Worm (Caenorhabditis elegans) whole organism, L3 larva: ENCODE measurements around the gene C14F11.4.

Source experiments
- R02D3.7 ChIP-seq: fragments of 150-350 bp; optimal IDR thresholded peaks from 2 replicates; lab custom pipeline; 2014; ENCODE audit warnings: missing biosample characterization, missing genetic modification characterization
- ceh-16 ChIP-seq: sonication (generic microtip); optimal IDR thresholded peaks from 2 replicates; lab custom pipeline; 2017; ENCODE audit warnings: missing biosample characterization, missing genetic modification characterization
- ceh-28 ChIP-seq: fragments of 150-350 bp; optimal IDR thresholded peaks from 2 replicates; lab custom pipeline; 2014; ENCODE audit warnings: missing biosample characterization, missing genetic modification reagents, missing genetic modification characterization
- ceh-9 ChIP-seq: sonication (generic microtip); optimal IDR thresholded peaks from 2 replicates; lab custom pipeline; 2018; ENCODE audit warnings: missing biosample characterization, missing genetic modification characterization
- daf-12 ChIP-seq: fragments of 150-350 bp; optimal IDR thresholded peaks from 2 replicates; lab custom pipeline; 2014; ENCODE audit warnings: missing biosample characterization, missing genetic modification reagents, missing genetic modification characterization
- egl-5 ChIP-seq: fragments of 150-350 bp; optimal IDR thresholded peaks from 2 replicates; lab custom pipeline; 2017; ENCODE audit warnings: missing biosample characterization, missing genetic modification reagents, missing genetic modification characterization, inconsistent platforms
- elt-1 ChIP-seq: fragments of 150-350 bp; optimal IDR thresholded peaks from 2 replicates; lab custom pipeline; 2014; ENCODE audit warnings: missing biosample characterization, missing genetic modification characterization
- elt-2 ChIP-seq: sonication (generic microtip); optimal IDR thresholded peaks from 2 replicates; lab custom pipeline; 2016; ENCODE audit warnings: missing genetic modification reagents, mild to moderate bottlenecking, missing genetic modification characterization, missing compliant biosample characterization
- elt-3 ChIP-seq, 3 experiments: fragments of 150-350 bp in 1 of 3; sonication (generic microtip) in 2 of 3; optimal IDR thresholded peaks; 2 replicates in 2 of 3; 4 replicates in 1 of 3; lab custom pipeline; 2014 to 2017; ENCODE audit warnings: missing biosample characterization in 3 of 3, missing genetic modification characterization in 3 of 3
- eor-1 ChIP-seq, 2 experiments: fragments of 150-350 bp; optimal IDR thresholded peaks; 2 replicates each; lab custom pipeline; 2014 to 2018; ENCODE audit warnings: missing biosample characterization in 2 of 2, missing genetic modification characterization in 2 of 2
- fkh-10 ChIP-seq: sonication (generic microtip); optimal IDR thresholded peaks from 2 replicates; lab custom pipeline; 2017; ENCODE audit warnings: missing biosample characterization, missing genetic modification reagents, missing genetic modification characterization
- fkh-2 ChIP-seq: fragments of 150-350 bp; optimal IDR thresholded peaks from 2 replicates; lab custom pipeline; 2014; ENCODE audit warnings: missing biosample characterization, missing genetic modification reagents, missing genetic modification characterization
- hmg-11 ChIP-seq: sonication (generic microtip); optimal IDR thresholded peaks from 2 replicates; lab custom pipeline; 2016; ENCODE audit warnings: missing genetic modification characterization, missing compliant biosample characterization
- jun-1 ChIP-seq: fragments of 150-350 bp; optimal IDR thresholded peaks from 2 replicates; lab custom pipeline; 2014; ENCODE audit warnings: missing biosample characterization, missing genetic modification reagents, missing genetic modification characterization
- lin-15B ChIP-seq: fragments of 150-350 bp; optimal IDR thresholded peaks from 2 replicates; lab custom pipeline; 2014; ENCODE audit warnings: missing biosample characterization, missing genetic modification characterization
- mdl-1 ChIP-seq: fragments of 150-350 bp; optimal IDR thresholded peaks from 2 replicates; lab custom pipeline; 2014; ENCODE audit warnings: missing biosample characterization, missing genetic modification characterization
- nfya-1 ChIP-seq: sonication (generic microtip); optimal IDR thresholded peaks from 2 replicates; lab custom pipeline; 2017; ENCODE audit warnings: missing genetic modification characterization, mild to moderate bottlenecking, missing compliant biosample characterization, antibody characterized with exemption, moderate library complexity; ENCODE audit not compliant: insufficient read depth
- nhr-12 ChIP-seq: fragments of 150-350 bp; optimal IDR thresholded peaks from 2 replicates; lab custom pipeline; 2014; ENCODE audit warnings: missing biosample characterization, missing genetic modification characterization
- nhr-23 ChIP-seq: fragments of 150-350 bp; optimal IDR thresholded peaks from 2 replicates; lab custom pipeline; 2014; ENCODE audit warnings: missing biosample characterization, missing genetic modification reagents, missing genetic modification characterization
- nhr-237 ChIP-seq: fragments of 150-350 bp; optimal IDR thresholded peaks from 2 replicates; lab custom pipeline; 2014; ENCODE audit warnings: missing biosample characterization, missing genetic modification characterization
- nhr-25 ChIP-seq: sonication (generic microtip); optimal IDR thresholded peaks from 2 replicates; lab custom pipeline; 2017; ENCODE audit warnings: missing biosample characterization, missing genetic modification characterization
- nhr-28 ChIP-seq: fragments of 150-350 bp; optimal IDR thresholded peaks from 2 replicates; lab custom pipeline; 2014; ENCODE audit warnings: missing biosample characterization, missing genetic modification characterization
- nhr-43 ChIP-seq: sonication (generic microtip); optimal IDR thresholded peaks from 2 replicates; lab custom pipeline; 2016; ENCODE audit warnings: mild to moderate bottlenecking, missing genetic modification characterization, missing compliant biosample characterization; ENCODE audit not compliant: poor library complexity, severe bottlenecking
- nhr-76 ChIP-seq: fragments of 150-350 bp; sonication (generic microtip); optimal IDR thresholded peaks from 5 replicates; lab custom pipeline; 2014; ENCODE audit warnings: missing biosample characterization, missing genetic modification characterization
- pha-4 ChIP-seq: fragments of 150-350 bp; optimal IDR thresholded peaks from 2 replicates; lab custom pipeline; 2014; ENCODE audit warnings: missing biosample characterization, missing genetic modification reagents, missing genetic modification characterization
- pqm-1 ChIP-seq: fragments of 150-350 bp; optimal IDR thresholded peaks from 2 replicates; lab custom pipeline; 2017; ENCODE audit warnings: missing biosample characterization, missing genetic modification characterization, inconsistent platforms
- unc-39 ChIP-seq: sonication (generic microtip); optimal IDR thresholded peaks from 4 replicates; lab custom pipeline; 2017; ENCODE audit warnings: missing biosample characterization, missing genetic modification characterization
- unc-62 ChIP-seq: fragments of 150-350 bp; sonication (generic microtip); optimal IDR thresholded peaks from 4 replicates; lab custom pipeline; 2014; ENCODE audit warnings: missing biosample characterization, missing genetic modification reagents, missing genetic modification characterization

Gene C14F11.4

DNA sequence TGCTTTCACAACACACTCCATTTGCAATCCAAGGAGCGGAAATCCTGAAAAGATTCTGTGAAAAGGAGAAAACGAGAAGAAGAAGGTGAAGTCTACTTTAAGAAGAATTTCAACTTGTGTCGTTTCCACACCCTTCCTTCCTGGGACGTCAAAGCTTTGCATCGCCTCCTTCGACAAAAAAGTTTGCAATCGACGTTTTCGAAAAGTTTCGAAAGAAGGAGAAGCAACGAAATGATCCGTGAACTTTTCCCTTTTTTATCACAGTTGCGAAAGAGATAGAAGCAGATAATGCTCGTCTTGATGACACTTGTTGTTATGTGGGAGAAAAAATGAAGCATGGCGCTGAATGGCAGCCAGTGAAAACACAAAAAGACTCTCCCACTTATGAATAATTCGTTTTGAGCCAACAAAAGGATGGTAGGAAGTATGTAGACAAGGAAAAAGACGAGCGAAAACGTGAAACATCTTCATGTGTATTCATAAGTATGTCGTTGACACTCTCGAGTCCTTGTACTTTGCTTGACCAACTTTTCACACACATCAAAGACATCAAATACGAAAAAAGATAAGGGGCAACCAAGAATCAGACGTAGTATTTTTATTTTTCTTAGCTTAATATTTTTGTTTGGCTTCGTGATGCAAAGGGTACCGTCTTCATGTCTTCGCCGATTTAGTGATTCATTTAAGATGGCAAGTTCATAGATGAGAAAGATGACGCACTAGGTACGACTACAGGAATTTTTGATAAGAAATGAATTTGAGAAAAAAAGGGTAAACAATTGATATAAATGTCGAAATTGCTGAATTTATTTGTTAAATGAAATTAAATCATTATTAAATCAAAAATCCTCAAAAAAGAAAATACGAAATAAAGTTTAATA is 16.2 kb upstream of the C14F11.4 start:
- TF ChIP-seq elt-2 (tag; lab: Kevin White, UChicago) (peak; percentile 53), nfya-1 (tag; lab: Kevin White, UChicago) (peak; percentile 14), fkh-10 (peak; percentile 18), nhr-23 (tag; lab: Kevin White, UChicago) (no peak), pqm-1 (tag; lab: Kevin White, UChicago) (peak; percentile 32), egl-5 (tag; lab: Kevin White, UChicago) (peak; percentile 11), elt-3 (tag; optimal IDR thresholded peaks at IDR 0.05; lab: Kevin White, UChicago) (no peak)

DNA sequence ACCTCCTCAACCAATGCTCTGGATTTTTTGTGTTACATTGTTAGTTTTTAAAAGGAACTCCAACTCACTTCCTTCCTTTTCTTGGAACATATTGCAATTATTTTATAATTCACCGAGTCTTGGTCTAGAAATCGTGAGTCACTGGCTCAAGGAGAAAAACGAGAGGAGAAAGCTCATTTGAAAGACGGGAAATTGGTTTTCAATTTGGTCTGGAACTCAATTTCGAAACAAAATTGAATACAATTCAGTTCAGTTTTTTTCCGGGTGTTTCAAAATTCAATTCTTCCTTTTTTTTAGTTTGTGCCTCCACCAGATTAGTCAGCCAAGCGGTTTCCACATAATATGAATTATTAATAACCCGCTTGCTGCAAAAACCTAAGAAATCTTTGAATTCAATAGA is 15.0 kb upstream of the C14F11.4 start:
- no peak for TF ChIP-seq nhr-12 (tag; lab: Kevin White, UChicago)
- TF ChIP-seq R02D3.7 (tag; lab: Kevin White, UChicago): no peak
- no peak for TF ChIP-seq nhr-237 (tag; lab: Kevin White, UChicago)
- TF ChIP-seq mdl-1 (tag; lab: Kevin White, UChicago): no peak
- TF ChIP-seq fkh-10: peak; percentile 40
- no peak for TF ChIP-seq nhr-76 (tag; lab: Kevin White, UChicago)

DNA sequence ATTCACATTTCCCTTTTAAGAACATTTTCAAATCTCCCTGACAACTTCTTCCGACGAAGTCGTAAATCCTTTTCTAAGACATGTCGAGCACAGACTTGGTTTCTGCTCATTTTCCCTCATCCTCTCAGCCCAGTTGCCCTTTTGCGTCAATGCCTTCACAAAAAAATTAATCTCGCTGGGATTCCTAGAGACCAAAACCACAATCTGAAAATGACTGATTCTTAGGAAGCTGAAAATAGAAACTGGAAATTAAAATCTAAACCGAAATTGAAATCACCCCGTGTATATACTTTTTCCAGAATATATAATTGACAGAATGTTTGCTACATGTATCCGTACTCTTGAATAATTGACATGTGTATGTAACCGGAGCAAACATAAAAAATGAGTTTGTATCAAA is 14.2 kb upstream of the C14F11.4 start:
- no peak for TF ChIP-seq elt-2 (tag; lab: Kevin White, UChicago)
- TF ChIP-seq lin-15B (tag; lab: Kevin White, UChicago): no peak
- TF ChIP-seq fkh-2: no peak
- no peak for TF ChIP-seq ceh-16
- TF ChIP-seq unc-39 (tag; lab: Kevin White, UChicago): no peak
- no peak for TF ChIP-seq elt-1 (tag; lab: Kevin White, UChicago)
- TF ChIP-seq ceh-9 (tag; lab: Kevin White, UChicago): no peak
- no peak for TF ChIP-seq nhr-25 (tag; lab: Kevin White, UChicago)
- TF ChIP-seq eor-1 (tag; optimal IDR thresholded peaks at IDR 0.05; lab: Kevin White, UChicago): no peak

DNA sequence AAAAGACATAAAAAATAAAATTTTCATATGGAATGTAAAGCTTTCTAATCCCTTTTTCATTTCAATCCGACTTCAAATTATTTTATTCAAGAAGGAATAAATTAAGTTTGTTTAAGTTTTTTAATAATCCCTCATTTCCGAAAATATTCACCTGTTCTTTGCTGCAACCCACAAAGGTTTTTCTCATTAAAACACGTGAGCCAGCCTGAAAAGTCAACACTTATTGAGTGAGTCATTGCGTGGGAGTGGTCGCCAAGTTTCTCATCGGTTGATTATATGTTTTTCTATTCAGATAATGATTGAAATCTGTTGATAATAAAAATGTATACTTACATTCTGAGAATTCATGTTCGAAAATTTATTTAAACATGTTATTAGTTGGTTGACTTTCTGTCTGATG is 12.7 kb upstream of the C14F11.4 start:
- TF ChIP-seq pha-4 (tag; lab: Kevin White, UChicago) (peak; percentile 25), nhr-23 (tag; lab: Kevin White, UChicago) (no peak), daf-12 (tag; lab: Kevin White, UChicago) (no peak), mdl-1 (tag; lab: Kevin White, UChicago) (no peak), pqm-1 (tag; lab: Kevin White, UChicago) (peak; percentile 13), nhr-28 (tag; lab: Kevin White, UChicago) (no peak)

DNA sequence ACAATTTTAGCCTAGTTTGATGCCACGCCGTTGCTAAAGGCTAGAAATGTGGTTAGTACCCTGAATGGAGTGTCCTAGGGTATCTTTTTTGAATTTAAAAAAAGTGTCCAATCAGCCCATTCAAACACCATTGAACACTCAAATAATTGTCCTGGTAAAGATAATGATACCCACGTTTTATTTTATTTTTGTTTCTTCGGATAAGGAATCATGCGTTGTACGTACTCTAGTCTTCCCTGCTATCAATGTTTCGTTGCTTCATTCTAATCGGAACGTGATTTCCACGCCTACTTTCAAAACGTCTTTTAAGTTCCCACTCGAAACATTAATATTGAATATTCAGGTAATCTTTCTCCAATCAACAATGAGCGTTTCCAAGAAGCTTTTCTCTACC is 7.8 kb upstream of the C14F11.4 start, which contains the start of gene got-2.2:
got-2.2 (plus strand) TSS at position 344 of the 394 bp plus-strand sequence.
- TF ChIP-seq elt-3 (tag; optimal IDR thresholded peaks at IDR 0.05; lab: Kevin White, UChicago) (no peak), jun-1 (tag; lab: Kevin White, UChicago) (peak; percentile 4), elt-2 (tag; lab: Kevin White, UChicago) (peak; percentile 63), nfya-1 (tag; lab: Kevin White, UChicago) (no peak), pqm-1 (tag; lab: Kevin White, UChicago) (peak; percentile 95), unc-62 (GFP tag; lab: Kevin White, UChicago) (no peak), ceh-9 (tag; lab: Kevin White, UChicago) (no peak), ceh-28 (no peak), nhr-43 (peak; percentile 2), nhr-237 (tag; lab: Kevin White, UChicago) (no peak)
- TF ChIP-seq, all 47 proteins: peak for 4

DNA sequence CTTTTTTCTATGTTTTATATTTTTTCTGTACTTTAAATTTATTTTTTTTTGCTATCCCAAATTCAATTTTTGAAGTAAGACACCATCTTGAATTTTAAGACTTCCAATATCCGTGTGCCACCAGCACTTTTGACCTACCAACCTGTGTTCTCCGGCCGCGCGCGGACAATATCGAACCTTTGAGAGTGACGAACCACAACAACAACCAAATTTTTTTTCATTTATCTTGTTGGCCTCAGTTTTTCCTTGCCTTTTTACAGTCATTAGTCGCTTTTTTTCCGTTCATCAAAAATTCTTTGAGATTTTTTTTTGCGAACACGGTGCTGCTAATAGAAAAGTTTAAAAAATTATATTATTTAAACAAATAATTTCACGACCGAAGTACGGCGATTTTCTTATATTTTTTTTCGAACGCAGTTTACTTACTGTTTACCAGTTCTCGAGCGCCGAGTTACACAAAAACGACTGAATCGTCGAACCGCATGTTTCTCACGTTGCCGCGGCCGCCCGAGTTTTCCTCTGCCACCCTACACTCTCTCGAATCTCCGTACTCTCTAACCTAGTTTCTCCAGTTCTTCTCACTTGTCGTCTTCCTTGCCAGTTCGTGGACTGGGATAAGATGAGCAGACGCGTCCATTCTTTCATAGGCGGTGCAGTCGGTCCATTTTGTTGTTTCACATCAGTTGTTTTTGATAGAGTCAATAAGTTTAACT is 7.2 kb upstream of the C14F11.4 start:
- TF ChIP-seq pha-4 (tag; lab: Kevin White, UChicago) (peak; percentile 74), ceh-28 (no peak), lin-15B (tag; lab: Kevin White, UChicago) (peak; percentile 12), hmg-11 (peak; percentile 62), nfya-1 (tag; lab: Kevin White, UChicago) (peak; percentile 43), jun-1 (tag; lab: Kevin White, UChicago) (no peak)
